Worm (Caenorhabditis elegans) whole organism, L2 larva: Measurements from ENCODE around the gene dro-1.

Experiments
- aly-2 ChIP-seq: fragments of 150-350 bp; optimal IDR thresholded peaks from 2 replicates; lab custom pipeline; 2014; ENCODE audit warnings: missing biosample characterization, missing genetic modification characterization
- ama-1 ChIP-seq: fragments of 150-350 bp; optimal IDR thresholded peaks from 2 replicates; lab custom pipeline; 2018; ENCODE audit warnings: inconsistent platforms
- elt-3 ChIP-seq: sonication (generic microtip); optimal IDR thresholded peaks from 2 replicates; lab custom pipeline; 2017; ENCODE audit warnings: missing biosample characterization, missing genetic modification characterization
- lin-13 ChIP-seq: fragments of 150-350 bp; optimal IDR thresholded peaks from 2 replicates; lab custom pipeline; 2014; ENCODE audit warnings: missing biosample characterization, missing genetic modification reagents, missing genetic modification characterization
- lin-39 ChIP-seq: fragments of 150-350 bp; optimal IDR thresholded peaks from 2 replicates; lab custom pipeline; 2014; ENCODE audit warnings: missing biosample characterization, missing genetic modification reagents, missing genetic modification characterization
- nhr-129 ChIP-seq: fragments of 150-350 bp; optimal IDR thresholded peaks from 2 replicates; lab custom pipeline; 2014; ENCODE audit warnings: missing biosample characterization, missing genetic modification characterization
- nhr-77 ChIP-seq: fragments of 150-350 bp; optimal IDR thresholded peaks from 2 replicates; lab custom pipeline; 2014; ENCODE audit warnings: missing biosample characterization, missing genetic modification characterization
- unc-62 ChIP-seq: fragments of 150-350 bp; optimal IDR thresholded peaks from 2 replicates; lab custom pipeline; 2014; ENCODE audit warnings: missing biosample characterization, missing genetic modification reagents, missing genetic modification characterization

DNA sequence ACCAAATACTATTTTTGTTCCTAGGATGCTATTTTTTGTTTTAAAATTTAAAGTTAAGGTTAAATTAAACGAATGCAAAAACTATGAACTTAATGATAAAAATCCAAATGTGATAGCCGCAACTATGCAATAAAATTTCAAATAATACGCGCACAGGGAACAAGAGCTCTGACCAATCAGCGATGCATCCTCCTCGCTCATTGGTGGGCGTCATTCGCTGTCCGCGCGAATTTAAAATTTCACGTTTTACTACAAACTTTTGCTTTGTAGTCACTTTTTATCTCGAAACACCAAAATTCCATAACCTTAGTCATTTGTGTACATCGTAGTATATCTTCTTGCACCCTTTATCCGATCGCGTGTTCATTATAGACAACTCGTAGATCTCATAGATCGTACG, 40.7 kb downstream of the dro-1 start:
- TF ChIP-seq nhr-129 (tag; lab: Kevin White, UChicago) (no peak), lin-39 (no peak), lin-13 (GFP tag; lab: Kevin White, UChicago) (no peak), nhr-77 (tag; lab: Kevin White, UChicago) (no peak), aly-2 (tag; lab: Kevin White, UChicago) (no peak), ama-1 (lab: Kevin White, UChicago) (no peak), elt-3 (tag; lab: Kevin White, UChicago) (no peak), unc-62 (GFP tag; lab: Kevin White, UChicago) (no peak)
